Fruit fly (Drosophila melanogaster) whole organism: ENCODE results near the gene bif.

Source experiments
- CG8478 ChIP-seq: fragments of >200 bp; optimal IDR thresholded peaks from 2 replicates; lab custom pipeline; 2018; ENCODE audit warnings: inconsistent platforms
- Dll ChIP-seq: fragments of >200 bp; optimal IDR thresholded peaks from 2 replicates; lab custom pipeline; 2017
- EcR ChIP-seq, 2 experiments: fragments of >200 bp; optimal IDR thresholded peaks; 2 replicates each; lab custom pipeline; 2017; ENCODE audit warnings: missing biosample characterization in 2 of 2, missing genetic modification characterization in 2 of 2, missing genetic modification reagents in 2 of 2
- pan ChIP-seq: fragments of >200 bp; optimal IDR thresholded peaks from 2 replicates; lab custom pipeline; 2017
- psq ChIP-seq: fragments of >200 bp; optimal IDR thresholded peaks from 2 replicates; lab custom pipeline; 2017
- usp ChIP-seq: fragments of >200 bp; optimal IDR thresholded peaks from 2 replicates; lab custom pipeline; 2017; ENCODE audit warnings: missing biosample characterization, missing genetic modification characterization, mixed read lengths

- TF ChIP-seq Dll (lab: Kevin White, UChicago) (no peak), pan (lab: Kevin White, UChicago) (no peak), psq (lab: Kevin White, UChicago) (no peak), usp (no peak), EcR (GFP tag; optimal IDR thresholded peaks at IDR 0.05; lab: Kevin White, UChicago) (no peak), CG8478 (no peak)
Measured at dm6 chrX:11709799-11710720, 31.3 kb downstream of the bif start, which contains the start of gene FucT6.
